Worm (Caenorhabditis elegans): Measurements from ENCODE around the gene srz-97.

- TF ChIP-seq ZK546.5 (tag; optimal IDR thresholded peaks at IDR 0.05) (no peak), ama-1 (optimal IDR thresholded peaks at IDR 0.05) (no peak), ztf-11 (tag; optimal IDR thresholded peaks at IDR 0.05) (no peak), lin-39 (tag; optimal IDR thresholded peaks at IDR 0.05) (no peak), elt-2 (tag; optimal IDR thresholded peaks at IDR 0.05) (no peak), lin-15B (tag; optimal IDR thresholded peaks at IDR 0.05) (no peak), pha-4 (tag; optimal IDR thresholded peaks at IDR 0.05) (no peak), daf-12 (tag; optimal IDR thresholded peaks at IDR 0.05) (no peak), nhr-28 (tag; optimal IDR thresholded peaks at IDR 0.05) (no peak), nhr-76 (tag; optimal IDR thresholded peaks at IDR 0.05) (no peak)
Observed at ce11 chrV:14460615-14461102, 7.4 kb downstream of the srz-97 start, which contains the start of gene F08H9.2.
